Worm (Caenorhabditis elegans) whole organism, L4 larva: ENCODE measurements around the gene Y4C6B.2.

Source experiments
- mdl-1 ChIP-seq, 2 experiments: fragments of 150-350 bp in 1 of 2; sonication (generic microtip) in 1 of 2; optimal IDR thresholded peaks; 2 replicates each; lab custom pipeline; 2014 to 2017; ENCODE audit warnings: missing biosample characterization in 2 of 2, missing genetic modification characterization in 2 of 2
- mep-1 ChIP-seq: fragments of 150-350 bp; sonication (generic microtip); optimal IDR thresholded peaks from 3 replicates; lab custom pipeline; 2014; ENCODE audit warnings: missing biosample characterization, missing genetic modification characterization
- nhr-41 ChIP-seq: fragments of 200-800 bp; sonication (Bioruptor generic); IDR thresholded peaks from 2 replicates; pipeline ENCODE4 v1.3.6; 2022; ENCODE audit warnings: missing genetic modification reagents, missing genetic modification characterization, missing compliant biosample characterization
- zfp-3 ChIP-seq: fragments of 200-800 bp; sonication (Bioruptor generic); conservative IDR thresholded peaks from 2 replicates; pipeline ENCODE4 v1.3.6; 2022; ENCODE audit warnings: missing genetic modification reagents, missing genetic modification characterization, missing compliant biosample characterization

DNA sequence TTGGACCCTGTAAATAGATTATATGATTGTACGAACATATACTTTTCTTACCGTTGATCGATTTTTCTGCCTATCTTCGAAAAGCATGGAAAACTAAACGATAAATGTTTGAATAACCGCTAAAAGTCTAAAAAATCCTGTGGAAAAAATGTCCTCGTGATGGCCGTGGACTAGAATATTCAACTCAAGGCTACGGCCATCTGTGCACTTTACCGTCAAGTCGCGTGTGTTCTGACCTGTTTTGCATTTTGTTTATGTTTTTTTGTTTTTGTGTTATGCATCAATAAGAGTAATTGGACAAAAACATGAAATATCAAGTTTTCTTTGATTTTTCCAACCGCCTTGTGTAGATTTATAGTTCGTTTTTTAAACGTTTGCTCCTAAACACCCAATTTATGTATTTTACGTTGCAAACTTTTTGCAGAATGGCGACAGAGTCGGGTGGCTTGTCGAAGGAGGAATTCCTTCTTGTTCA, 24.8 kb downstream of the Y4C6B.2 start, which contains the start of the genes hda-6 and F41H10.4:
- TF ChIP-seq mdl-1 (tag; optimal IDR thresholded peaks at IDR 0.05; lab: Kevin White, UChicago) (peak in 1 of 2 experiments; percentile 36), zfp-3 (no peak), nhr-41 (no peak), mep-1 (tag; lab: Kevin White, UChicago) (peak; percentile 77)
